Fruit fly (Drosophila melanogaster) whole organism, prepupa: Measurements from ENCODE around the gene Tap42.

Experiments
- Blimp-1 ChIP-seq: fragments of 200-800 bp; sonication (Bioruptor generic); optimal IDR thresholded peaks from 3 replicates; lab custom pipeline; 2017; ENCODE audit warnings: missing biosample characterization, missing genetic modification characterization, mild to moderate bottlenecking, moderate library complexity, missing genetic modification reagents
- CG10631 ChIP-seq: fragments of 200-800 bp; sonication (Bioruptor generic); optimal IDR thresholded peaks from 2 replicates; lab custom pipeline; 2016; ENCODE audit warnings: missing biosample characterization, missing genetic modification characterization
- CG10669 ChIP-seq: fragments of 200-800 bp; sonication (Bioruptor generic); optimal IDR thresholded peaks from 3 replicates; lab custom pipeline; 2018; ENCODE audit warnings: missing biosample characterization, mild to moderate bottlenecking, missing genetic modification characterization, moderate library complexity
- CG11294 ChIP-seq: fragments of 200-800 bp; sonication (Bioruptor generic); IDR thresholded peaks from 2 replicates; pipeline ENCODE4 v1.3.6; 2022; ENCODE audit warnings: missing biosample characterization, missing genetic modification characterization
- CG11762 ChIP-seq: fragments of 200-800 bp; sonication (Bioruptor generic); optimal IDR thresholded peaks from 3 replicates; lab custom pipeline; 2016; ENCODE audit warnings: missing biosample characterization, missing genetic modification characterization; ENCODE audit not compliant: insufficient read depth
- CG1621 ChIP-seq: fragments of 200-800 bp; sonication (Bioruptor generic); optimal IDR thresholded peaks from 3 replicates; lab custom pipeline; 2018; ENCODE audit warnings: missing biosample characterization, mild to moderate bottlenecking, missing genetic modification characterization
- CG16779 ChIP-seq: fragments of 200-800 bp; sonication (Bioruptor generic); optimal IDR thresholded peaks from 3 replicates; lab custom pipeline; 2017; ENCODE audit warnings: missing biosample characterization, mild to moderate bottlenecking, missing genetic modification characterization
- CG34406 ChIP-seq: fragments of 200-800 bp; sonication (Bioruptor generic); optimal IDR thresholded peaks from 3 replicates; lab custom pipeline; 2016; ENCODE audit warnings: missing biosample characterization, missing genetic modification characterization
- CG4318 ChIP-seq: fragments of 200-800 bp; sonication (Bioruptor generic); optimal IDR thresholded peaks from 3 replicates; lab custom pipeline; 2017; ENCODE audit warnings: missing biosample characterization, mild to moderate bottlenecking, missing genetic modification characterization
- CG6854 ChIP-seq: fragments of 200-800 bp; sonication (Bioruptor generic); optimal IDR thresholded peaks from 2 replicates; lab custom pipeline; 2017; ENCODE audit warnings: missing biosample characterization, mild to moderate bottlenecking, missing genetic modification characterization
- CG7368 ChIP-seq: fragments of 200-800 bp; sonication (Bioruptor generic); optimal IDR thresholded peaks from 3 replicates; lab custom pipeline; 2016; ENCODE audit warnings: missing biosample characterization, missing genetic modification characterization
- CG8319 ChIP-seq: fragments of 200-800 bp; sonication (Bioruptor generic); optimal IDR thresholded peaks from 3 replicates; lab custom pipeline; 2016; ENCODE audit warnings: missing biosample characterization, missing genetic modification characterization
- CG8632 ChIP-seq: fragments of 200-800 bp; sonication (Bioruptor generic); optimal IDR thresholded peaks from 3 replicates; lab custom pipeline; 2016; ENCODE audit warnings: missing biosample characterization, missing genetic modification characterization
- CG9139 ChIP-seq: fragments of 200-800 bp; sonication (Bioruptor generic); optimal IDR thresholded peaks from 3 replicates; lab custom pipeline; 2017; ENCODE audit warnings: missing biosample characterization, mild to moderate bottlenecking, missing genetic modification characterization
- Eip75B ChIP-seq: fragments of 200-800 bp; sonication (Bioruptor generic); optimal IDR thresholded peaks from 3 replicates; lab custom pipeline; 2016; ENCODE audit warnings: missing biosample characterization, missing genetic modification characterization
- Ets96B ChIP-seq: fragments of 200-800 bp; optimal IDR thresholded peaks from 2 replicates; lab custom pipeline; 2019; ENCODE audit warnings: missing biosample characterization, mild to moderate bottlenecking, missing genetic modification characterization, moderate library complexity
- Hr38 ChIP-seq: sonication (Bioruptor generic); optimal IDR thresholded peaks from 2 replicates; lab custom pipeline; 2016; ENCODE audit warnings: missing biosample characterization, missing genetic modification characterization
- Hr39 ChIP-seq: fragments of 200-800 bp; sonication (Bioruptor generic); optimal IDR thresholded peaks from 2 replicates; lab custom pipeline; 2016; ENCODE audit warnings: missing biosample characterization, missing genetic modification characterization
- Hr4 ChIP-seq: fragments of 200-800 bp; sonication (Bioruptor generic); optimal IDR thresholded peaks from 3 replicates; lab custom pipeline; 2016; ENCODE audit warnings: missing biosample characterization, missing genetic modification characterization
- Lpt ChIP-seq: fragments of 200-800 bp; sonication (Bioruptor generic); optimal IDR thresholded peaks from 3 replicates; lab custom pipeline; 2016; ENCODE audit warnings: missing biosample characterization, missing genetic modification characterization
- OdsH ChIP-seq: fragments of 200-800 bp; sonication (Bioruptor generic); optimal IDR thresholded peaks from 3 replicates; lab custom pipeline; 2016; ENCODE audit warnings: missing biosample characterization, missing genetic modification characterization
- Smox ChIP-seq: fragments of 200-800 bp; sonication (Bioruptor generic); optimal IDR thresholded peaks from 3 replicates; lab custom pipeline; 2016; ENCODE audit warnings: missing biosample characterization, missing genetic modification characterization
- Sox102F ChIP-seq: fragments of 200-800 bp; sonication (Bioruptor generic); optimal IDR thresholded peaks from 2 replicates; lab custom pipeline; 2016; ENCODE audit warnings: missing biosample characterization, mild to moderate bottlenecking, missing genetic modification characterization
- Sox14 ChIP-seq: fragments of 200-800 bp; sonication (Bioruptor generic); optimal IDR thresholded peaks from 3 replicates; lab custom pipeline; 2016; ENCODE audit warnings: missing biosample characterization, missing genetic modification characterization
- achi ChIP-seq: fragments of 200-800 bp; sonication (Bioruptor generic); optimal IDR thresholded peaks from 3 replicates; lab custom pipeline; 2016; ENCODE audit warnings: missing biosample characterization, missing genetic modification characterization
- cyc ChIP-seq: fragments of 200-800 bp; sonication (Bioruptor generic); optimal IDR thresholded peaks from 3 replicates; lab custom pipeline; 2016; ENCODE audit warnings: missing biosample characterization, missing genetic modification characterization
- dac ChIP-seq: fragments of 200-800 bp; sonication (Bioruptor generic); optimal IDR thresholded peaks from 2 replicates; lab custom pipeline; 2017; ENCODE audit warnings: missing biosample characterization, mild to moderate bottlenecking, missing genetic modification characterization
- dsx ChIP-seq: fragments of 200-800 bp; optimal IDR thresholded peaks from 3 replicates; lab custom pipeline; 2019; ENCODE audit warnings: missing biosample characterization, mild to moderate bottlenecking, missing genetic modification characterization, moderate library complexity; ENCODE audit not compliant: poor library complexity, severe bottlenecking
- eg ChIP-seq: fragments of 200-800 bp; sonication (Bioruptor generic); IDR thresholded peaks from 3 replicates; pipeline ENCODE4 v1.3.6; 2022; ENCODE audit warnings: missing biosample characterization, missing genetic modification characterization
- fd59A ChIP-seq: fragments of 200-800 bp; sonication (Bioruptor generic); optimal IDR thresholded peaks from 2 replicates; lab custom pipeline; 2017; ENCODE audit warnings: missing biosample characterization, mild to moderate bottlenecking, missing genetic modification characterization, missing genetic modification reagents
- fd85E ChIP-seq: fragments of 200-800 bp; sonication (Bioruptor generic); optimal IDR thresholded peaks from 3 replicates; lab custom pipeline; 2016; ENCODE audit warnings: missing biosample characterization, missing genetic modification characterization
- fkh ChIP-seq: fragments of 200-800 bp; sonication (Bioruptor generic); optimal IDR thresholded peaks from 3 replicates; lab custom pipeline; 2017; ENCODE audit warnings: missing biosample characterization, mild to moderate bottlenecking, missing genetic modification characterization, moderate library complexity
- lz ChIP-seq: fragments of 200-800 bp; sonication (Bioruptor generic); optimal IDR thresholded peaks from 3 replicates; lab custom pipeline; 2016; ENCODE audit warnings: missing biosample characterization, missing genetic modification characterization
- salr ChIP-seq, 2 experiments: fragments of 200-800 bp; sonication (Bioruptor generic); optimal IDR thresholded peaks; 3 replicates each; lab custom pipeline; 2016 to 2018; ENCODE audit warnings: missing biosample characterization in 2 of 2, missing genetic modification characterization in 2 of 2, mild to moderate bottlenecking in 1 of 2
- spab ChIP-seq: fragments of 200-800 bp; sonication (Bioruptor generic); optimal IDR thresholded peaks from 2 replicates; lab custom pipeline; 2017; ENCODE audit warnings: missing biosample characterization, mild to moderate bottlenecking, missing genetic modification characterization, missing genetic modification reagents
- ss ChIP-seq, 2 experiments: fragments of 200-800 bp; sonication (Bioruptor generic); optimal IDR thresholded peaks; 2 replicates in 1 of 2; 3 replicates in 1 of 2; lab custom pipeline; 2017 to 2018; ENCODE audit warnings: mild to moderate bottlenecking in 2 of 2, missing biosample characterization in 2 of 2, missing genetic modification characterization in 2 of 2, moderate library complexity in 1 of 2
- topi ChIP-seq: fragments of 200-800 bp; sonication (Bioruptor generic); optimal IDR thresholded peaks from 3 replicates; lab custom pipeline; 2016; ENCODE audit warnings: missing biosample characterization, missing genetic modification characterization
- vri ChIP-seq: fragments of 200-800 bp; sonication (Bioruptor generic); optimal IDR thresholded peaks from 3 replicates; lab custom pipeline; 2016; ENCODE audit warnings: missing biosample characterization, mild to moderate bottlenecking, missing genetic modification characterization

Gene Tap42

DNA sequence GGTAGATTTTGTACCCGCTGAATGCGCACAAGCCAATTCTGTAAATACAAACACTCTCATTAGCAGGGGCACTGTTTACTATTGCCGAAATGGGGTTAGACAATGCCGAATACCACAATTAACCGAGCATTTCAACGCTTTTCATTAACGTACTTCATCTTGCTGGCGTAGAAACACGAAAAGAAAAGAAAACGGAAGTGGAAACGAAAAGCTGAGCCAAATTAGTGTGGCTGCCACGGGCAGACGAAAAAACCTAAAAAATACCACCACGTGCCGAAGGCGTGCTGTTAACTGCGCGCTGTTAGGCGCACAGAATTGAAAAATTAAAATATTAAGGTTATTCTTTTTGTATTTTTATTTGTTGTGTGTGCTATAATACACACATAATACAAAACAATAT is 27.5 kb downstream of the Tap42 start, which contains the start of gene RpL24 (continued):
- peak; percentile 75 for TF ChIP-seq dac
- peak; percentile 82 for TF ChIP-seq CG16779 (tag; lab: Kevin White, UChicago)
- peak; percentile 92 for TF ChIP-seq vri (GFP tag; lab: Kevin White, UChicago)
- TF ChIP-seq cyc, result peak; percentile 84
- peak; percentile 90 for TF ChIP-seq fd85E (GFP tag; lab: Kevin White, UChicago)
- peak; percentile 73 for TF ChIP-seq Hr39
- TF ChIP-seq Sox102F, result peak; percentile 91
- TF ChIP-seq Hr38 (GFP tag; lab: Kevin White, UChicago), result no peak
- no peak for TF ChIP-seq dsx (GFP tag; lab: Kevin White, UChicago)
- peak; percentile 86 for TF ChIP-seq CG34406 (GFP tag; lab: Kevin White, UChicago)
- TF ChIP-seq Lpt (GFP tag; lab: Kevin White, UChicago), result peak; percentile 23
- TF ChIP-seq Blimp-1 (GFP tag; lab: Kevin White, UChicago), result peak; percentile 75
- peak; percentile 84 to 92 for TF ChIP-seq ss (GFP tag; optimal IDR thresholded peaks at IDR 0.05; lab: Kevin White, UChicago)
- TF ChIP-seq lz (GFP tag; lab: Kevin White, UChicago), result peak; percentile 90
- TF ChIP-seq CG8319, result peak; percentile 73
- TF ChIP-seq CG7368 (GFP tag; lab: Kevin White, UChicago), result peak; percentile 91
- peak; percentile 61 for TF ChIP-seq fd59A
- peak; percentile 77 for TF ChIP-seq CG8632 (GFP tag; lab: Kevin White, UChicago)
- peak; percentile 82 for TF ChIP-seq OdsH
- TF ChIP-seq Eip75B (GFP tag; lab: Kevin White, UChicago), result peak; percentile 89
- peak; percentile 19 to 91 for TF ChIP-seq salr (GFP tag; optimal IDR thresholded peaks at IDR 0.05; lab: Kevin White, UChicago)
- TF ChIP-seq Smox (GFP tag; lab: Kevin White, UChicago), result peak; percentile 82
- TF ChIP-seq Sox14 (GFP tag; lab: Kevin White, UChicago), result peak; percentile 72
- peak; percentile 87 for TF ChIP-seq CG9139

dm6 chr2L:13396084-13396483 is 28.7 kb downstream of the Tap42 start, which contains the start of gene CG16957:
TSS of gene CG16957 (minus strand) at chr2L:13396184.
- TF ChIP-seq Hr4 (GFP tag; lab: Kevin White, UChicago) (no peak), eg (no peak), CG1621 (no peak), achi (GFP tag; lab: Kevin White, UChicago) (no peak), CG11762 (GFP tag; lab: Kevin White, UChicago) (no peak), Blimp-1 (GFP tag; lab: Kevin White, UChicago) (no peak), CG16779 (tag; lab: Kevin White, UChicago) (no peak), CG6854 (no peak), dac (no peak), Hr38 (GFP tag; lab: Kevin White, UChicago) (no peak), spab (no peak), Ets96B (tag; lab: Kevin White, UChicago) (no peak), CG9139 (no peak), fd85E (GFP tag; lab: Kevin White, UChicago) (no peak), topi (GFP tag; lab: Kevin White, UChicago) (no peak), CG4318 (GFP tag; lab: Kevin White, UChicago) (no peak), CG11294 (GFP tag; lab: Robert Waterston, UW) (no peak), dsx (GFP tag; lab: Kevin White, UChicago) (no peak), CG10669 (GFP tag; lab: Kevin White, UChicago) (no peak)

- TF ChIP-seq fkh (GFP tag; lab: Kevin White, UChicago), result no peak
- TF ChIP-seq CG10631, result no peak
- no peak for TF ChIP-seq CG34406 (GFP tag; lab: Kevin White, UChicago)
- TF ChIP-seq Ets96B (tag; lab: Kevin White, UChicago), result no peak
- no peak for TF ChIP-seq OdsH
Measured at dm6 chr2L:13397393-13397792, 30.0 kb downstream of the Tap42 start.
